Worm (Caenorhabditis elegans): ENCODE data around the gene vmo-1.

vmo-1 gene

ce11 chrV:20544610-20545009 lies 8.3 kb downstream of the vmo-1 start:
- TF ChIP-seq T22C8.4 (GFP tag; IDR thresholded peaks at IDR 0.05) (no peak), cog-1 (tag; optimal IDR thresholded peaks at IDR 0.05) (no peak), ztf-29 (GFP tag; IDR thresholded peaks at IDR 0.05) (no peak), med-1 (GFP tag; optimal IDR thresholded peaks at IDR 0.05; ENCODE audit: insufficient read depth) (no peak), tab-1 (GFP tag; IDR thresholded peaks at IDR 0.05) (no peak), ref-1 (GFP tag; conservative IDR thresholded peaks at IDR 0.05) (no peak), flt-1 (GFP tag; IDR thresholded peaks at IDR 0.05) (no peak), ztf-23 (GFP tag; IDR thresholded peaks at IDR 0.05) (no peak), klf-2 (GFP tag; conservative IDR thresholded peaks at IDR 0.05) (no peak)

- TF ChIP-seq T22C8.4 (GFP tag; IDR thresholded peaks at IDR 0.05) = no peak
- no peak for TF ChIP-seq cog-1 (tag; optimal IDR thresholded peaks at IDR 0.05)
- no peak for TF ChIP-seq ztf-23 (GFP tag; IDR thresholded peaks at IDR 0.05)
- no peak for TF ChIP-seq ztf-29 (GFP tag; IDR thresholded peaks at IDR 0.05)
- TF ChIP-seq med-1 (GFP tag; optimal IDR thresholded peaks at IDR 0.05; ENCODE audit: insufficient read depth) = no peak
- no peak for TF ChIP-seq flt-1 (GFP tag; IDR thresholded peaks at IDR 0.05)
- TF ChIP-seq ref-1 (GFP tag; conservative IDR thresholded peaks at IDR 0.05) = no peak
- TF ChIP-seq tab-1 (GFP tag; IDR thresholded peaks at IDR 0.05) = no peak
- no peak for TF ChIP-seq klf-2 (GFP tag; conservative IDR thresholded peaks at IDR 0.05)
Measured at ce11 chrV:20544092-20544491, 8.8 kb downstream of the vmo-1 start, which contains the start of gene slc-36.3. Gene slc-36.3 (minus strand): TSS chrV:20544192.

ce11 chrV:20539055-20539454 lies 13.8 kb downstream of the vmo-1 start, which contains the start of gene Y38H6C.16:
Gene Y38H6C.16 (minus strand): TSS chrV:20539347.
- no peak for TF ChIP-seq T22C8.4 (GFP tag; IDR thresholded peaks at IDR 0.05)
- TF ChIP-seq ref-1 (GFP tag; conservative IDR thresholded peaks at IDR 0.05) = no peak
- TF ChIP-seq tab-1 (GFP tag; IDR thresholded peaks at IDR 0.05) = no peak
- no peak for TF ChIP-seq klf-2 (GFP tag; conservative IDR thresholded peaks at IDR 0.05)
- no peak for TF ChIP-seq med-1 (GFP tag; optimal IDR thresholded peaks at IDR 0.05; ENCODE audit: insufficient read depth)
- TF ChIP-seq flt-1 (GFP tag; IDR thresholded peaks at IDR 0.05) = no peak
- no peak for TF ChIP-seq ztf-23 (GFP tag; IDR thresholded peaks at IDR 0.05)
- no peak for TF ChIP-seq cog-1 (tag; optimal IDR thresholded peaks at IDR 0.05)
- no peak for TF ChIP-seq ztf-29 (GFP tag; IDR thresholded peaks at IDR 0.05)

ce11 chrV:20536208-20536607 lies 16.7 kb downstream of the vmo-1 start, which contains the start of gene Y38H6C.15:
Gene Y38H6C.15 (minus strand): TSS chrV:20536308.
- no peak for TF ChIP-seq tab-1 (GFP tag; IDR thresholded peaks at IDR 0.05)

ce11 chrV:20534072-20534471 lies 18.8 kb downstream of the vmo-1 start, which contains the start of gene famh-161:
Gene famh-161 (minus strand): TSS chrV:20534172.
- no peak for TF ChIP-seq tab-1 (GFP tag; IDR thresholded peaks at IDR 0.05)

- TF ChIP-seq med-1 (GFP tag; optimal IDR thresholded peaks at IDR 0.05; ENCODE audit: insufficient read depth) = no peak
- no peak for TF ChIP-seq ref-1 (GFP tag; conservative IDR thresholded peaks at IDR 0.05)
- TF ChIP-seq tab-1 (GFP tag; IDR thresholded peaks at IDR 0.05) = no peak
- TF ChIP-seq klf-2 (GFP tag; conservative IDR thresholded peaks at IDR 0.05) = no peak
Measured at ce11 chrV:20527493-20527892, 25.4 kb downstream of the vmo-1 start, which contains the start of gene Y38H6C.13. Gene Y38H6C.13 (plus strand): TSS chrV:20527793.

- TF ChIP-seq ref-1 (GFP tag; conservative IDR thresholded peaks at IDR 0.05) (no peak), med-1 (GFP tag; optimal IDR thresholded peaks at IDR 0.05; ENCODE audit: insufficient read depth) (no peak), cog-1 (tag; optimal IDR thresholded peaks at IDR 0.05) (no peak), ztf-23 (GFP tag; IDR thresholded peaks at IDR 0.05) (no peak), klf-2 (GFP tag; conservative IDR thresholded peaks at IDR 0.05) (no peak), T22C8.4 (GFP tag; IDR thresholded peaks at IDR 0.05) (no peak), tab-1 (GFP tag; IDR thresholded peaks at IDR 0.05) (no peak), flt-1 (GFP tag; IDR thresholded peaks at IDR 0.05) (no peak), ztf-29 (GFP tag; IDR thresholded peaks at IDR 0.05) (no peak)
Measured at ce11 chrV:20525816-20526459, 26.9 kb downstream of the vmo-1 start, which contains the start of the genes srh-166 and Y38H6C.24. Gene srh-166 (minus strand): TSS chrV:20525866. Gene Y38H6C.24 (plus strand): TSS chrV:20526435.

ce11 chrV:20522219-20522618 lies 30.7 kb downstream of the vmo-1 start, which contains the start of the genes Y38H6C.9 and fbxa-150:
Gene Y38H6C.9 (minus strand): TSS chrV:20522270.
Gene fbxa-150 (plus strand): TSS chrV:20522598.
- TF ChIP-seq med-1 (GFP tag; optimal IDR thresholded peaks at IDR 0.05; ENCODE audit: insufficient read depth) = no peak
- TF ChIP-seq T22C8.4 (GFP tag; IDR thresholded peaks at IDR 0.05) = no peak
- TF ChIP-seq ztf-29 (GFP tag; IDR thresholded peaks at IDR 0.05) = no peak
- no peak for TF ChIP-seq flt-1 (GFP tag; IDR thresholded peaks at IDR 0.05)
- TF ChIP-seq ztf-23 (GFP tag; IDR thresholded peaks at IDR 0.05) = no peak
- TF ChIP-seq klf-2 (GFP tag; conservative IDR thresholded peaks at IDR 0.05) = no peak

- TF ChIP-seq ref-1 (GFP tag; conservative IDR thresholded peaks at IDR 0.05) = no peak
Measured at ce11 chrV:20518927-20519326, 33.9 kb downstream of the vmo-1 start, which contains the start of gene Y38H6C.25. Gene Y38H6C.25 (plus strand): TSS chrV:20519227.

ce11 chrV:20517005-20517404 lies 35.9 kb downstream of the vmo-1 start:
- no peak for TF ChIP-seq T22C8.4 (GFP tag; IDR thresholded peaks at IDR 0.05)
- TF ChIP-seq med-1 (GFP tag; optimal IDR thresholded peaks at IDR 0.05; ENCODE audit: insufficient read depth) = no peak
- no peak for TF ChIP-seq ztf-29 (GFP tag; IDR thresholded peaks at IDR 0.05)

ce11 chrV:20514483-20514882 lies 38.4 kb downstream of the vmo-1 start:
- TF ChIP-seq ztf-29 (GFP tag; IDR thresholded peaks at IDR 0.05) = no peak
- no peak for TF ChIP-seq klf-2 (GFP tag; conservative IDR thresholded peaks at IDR 0.05)
- no peak for TF ChIP-seq flt-1 (GFP tag; IDR thresholded peaks at IDR 0.05)
